Worm (Caenorhabditis elegans) whole organism, young adult: Measurements from ENCODE around the gene C14A4.12.

Source experiments
- F39B2.1 ChIP-seq: fragments of 200-800 bp; sonication (Bioruptor generic); IDR thresholded peaks from 2 replicates; pipeline ENCODE4 v1.3.6; 2022; ENCODE audit warnings: missing genetic modification reagents, missing genetic modification characterization, missing compliant biosample characterization
- akir-1 ChIP-seq: fragments of 200-800 bp; sonication (Bioruptor generic); optimal IDR thresholded peaks from 2 replicates; lab custom pipeline; 2018; ENCODE audit warnings: mild to moderate bottlenecking, missing genetic modification characterization, moderate library complexity, missing compliant biosample characterization
- attf-6 ChIP-seq: fragments of 200-800 bp; sonication (Bioruptor generic); IDR thresholded peaks from 2 replicates; pipeline ENCODE4 v1.3.6; 2022; ENCODE audit warnings: missing genetic modification reagents, missing genetic modification characterization, missing compliant biosample characterization
- ceh-27 ChIP-seq: fragments of 200-800 bp; sonication (Bioruptor generic); optimal IDR thresholded peaks from 2 replicates; lab custom pipeline; 2018; ENCODE audit warnings: mild to moderate bottlenecking, missing genetic modification characterization, moderate library complexity, missing compliant biosample characterization
- dpff-1 ChIP-seq: sonication (generic microtip); optimal IDR thresholded peaks from 2 replicates; lab custom pipeline; 2017; ENCODE audit warnings: mild to moderate bottlenecking, missing genetic modification characterization, missing compliant biosample characterization
- egl-18 ChIP-seq: fragments of 200-800 bp; sonication (Bioruptor generic); IDR thresholded peaks from 2 replicates; pipeline ENCODE4 v1.3.6; 2022; ENCODE audit warnings: missing genetic modification reagents, missing genetic modification characterization, missing compliant biosample characterization
- madf-8 ChIP-seq: fragments of 200-800 bp; sonication (Bioruptor generic); conservative IDR thresholded peaks from 2 replicates; pipeline ENCODE4 v1.3.6; 2022; ENCODE audit warnings: missing genetic modification reagents, missing genetic modification characterization, missing compliant biosample characterization
- nfya-1 ChIP-seq: sonication (generic microtip); optimal IDR thresholded peaks from 2 replicates; lab custom pipeline; 2017; ENCODE audit warnings: antibody characterized with exemption, missing compliant biosample characterization, missing genetic modification characterization, borderline replicate concordance; ENCODE audit not compliant: insufficient read depth
- zim-3 ChIP-seq: sonication (generic microtip); optimal IDR thresholded peaks from 2 replicates; lab custom pipeline; 2017; ENCODE audit warnings: mild to moderate bottlenecking, missing genetic modification characterization, moderate library complexity, missing compliant biosample characterization
- ztf-22 ChIP-seq: fragments of 200-800 bp; sonication (Bioruptor generic); optimal IDR thresholded peaks from 2 replicates; lab custom pipeline; 2018; ENCODE audit warnings: mild to moderate bottlenecking, missing genetic modification characterization, moderate library complexity, missing compliant biosample characterization

Gene C14A4.12

DNA sequence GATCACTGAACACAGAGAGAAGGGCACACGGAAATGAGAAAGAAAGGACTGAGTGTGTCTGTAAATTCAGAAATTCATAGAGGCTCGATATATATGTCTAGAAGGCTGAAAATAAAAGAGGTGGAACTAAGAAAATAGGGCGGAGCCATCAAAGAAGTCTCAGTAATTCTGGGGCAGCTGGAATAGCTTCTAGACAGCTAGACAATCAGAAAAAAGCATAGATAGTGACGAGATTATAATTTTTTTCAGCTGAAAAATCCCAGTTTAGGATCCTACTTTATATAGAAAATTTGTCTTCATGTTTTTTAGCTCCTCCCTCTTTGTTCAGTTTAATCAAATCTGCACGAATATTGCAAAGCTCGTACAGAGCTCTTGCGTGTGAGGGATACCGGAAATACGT lies 52.2 kb downstream of the C14A4.12 start, which contains the start of gene D2089.3:
Gene D2089.3, minus strand, starts transcription at position 101 of the 400 bp plus-strand sequence.
- TF ChIP-seq F39B2.1 (GFP tag; lab: Robert Waterston, UW) (no peak), madf-8 (GFP tag; lab: Robert Waterston, UW) (no peak), dpff-1 (tag; lab: Kevin White, UChicago) (no peak), zim-3 (tag; lab: Kevin White, UChicago) (no peak), akir-1 (no peak), ztf-22 (GFP tag; lab: Kevin White, UChicago) (no peak), ceh-27 (GFP tag; lab: Kevin White, UChicago) (no peak), egl-18 (GFP tag; lab: Robert Waterston, UW) (no peak), nfya-1 (tag; lab: Kevin White, UChicago) (no peak), attf-6 (GFP tag; lab: Robert Waterston, UW) (no peak)
